Worm (Caenorhabditis elegans): ENCODE data around the gene F19F10.11.
A peak's percentile ranks its signal among the peaks of the same experiment; 100 is the strongest.

F19F10.11 gene

DNA sequence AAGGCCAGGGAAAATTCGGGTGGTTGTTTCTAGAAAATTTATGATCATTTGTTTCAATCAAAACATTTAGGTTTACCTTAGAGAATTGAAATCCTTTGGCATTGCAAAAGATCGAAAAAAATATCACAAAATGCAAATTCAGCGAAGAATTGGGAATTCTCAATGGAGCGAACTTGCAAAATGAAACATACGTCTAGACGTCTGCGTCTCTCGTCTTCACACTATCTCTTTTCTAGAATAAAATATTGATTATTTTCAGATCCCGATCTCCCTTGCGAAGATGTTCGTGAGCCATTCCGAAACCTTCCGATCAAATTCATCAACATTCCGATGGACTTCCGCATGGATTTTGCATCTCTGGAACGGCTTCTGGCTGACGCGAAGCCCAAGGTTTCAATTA is 7.1 kb downstream of the F19F10.11 start, which contains the start of gene ets-6 (continued):
- TF ChIP-seq lin-40 (tag; optimal IDR thresholded peaks at IDR 0.05) (peak; percentile 21), tbx-9 (tag; optimal IDR thresholded peaks at IDR 0.05; ENCODE audit: borderline replicate concordance) (no peak), dpff-1 (tag; optimal IDR thresholded peaks at IDR 0.05) (no peak), ztf-18 (tag; optimal IDR thresholded peaks at IDR 0.05) (peak; percentile 65), dox-1 (GFP tag; IDR thresholded peaks at IDR 0.05) (peak; percentile 56), ztf-22 (GFP tag; optimal IDR thresholded peaks at IDR 0.05) (no peak), ceh-58 (GFP tag; IDR thresholded peaks at IDR 0.05) (no peak), snpc-1.3 (tag; optimal IDR thresholded peaks at IDR 0.05; ENCODE audit: insufficient read depth) (no peak), F10E7.11 (tag; optimal IDR thresholded peaks at IDR 0.05) (no peak), B0261.1 (tag; optimal IDR thresholded peaks at IDR 0.05) (no peak), lir-1 (GFP tag; conservative IDR thresholded peaks at IDR 0.05) (no peak), lag-1 (GFP tag; IDR thresholded peaks at IDR 0.05) (no peak), nfya-2 (GFP tag; IDR thresholded peaks at IDR 0.05) (no peak), B0035.1 (tag; optimal IDR thresholded peaks at IDR 0.05) (no peak), ets-4 (GFP tag; optimal IDR thresholded peaks at IDR 0.05) (no peak), atf-7 (tag; optimal IDR thresholded peaks at IDR 0.05) (no peak), chd-7 (tag; optimal IDR thresholded peaks at IDR 0.05) (no peak), zfh-2 (GFP tag; conservative IDR thresholded peaks at IDR 0.05) (no peak), athp-1 (tag; optimal IDR thresholded peaks at IDR 0.05) (peak; percentile 14), nfyb-1 (GFP tag; IDR thresholded peaks at IDR 0.05) (no peak), akir-1 (GFP tag; optimal IDR thresholded peaks at IDR 0.05) (no peak), mes-4 (tag; optimal IDR thresholded peaks at IDR 0.05) (no peak), hlh-26 (GFP tag; conservative IDR thresholded peaks at IDR 0.05) (no peak), sdz-38 (tag; optimal IDR thresholded peaks at IDR 0.05) (no peak), B0336.3 (GFP tag; IDR thresholded peaks at IDR 0.05) (0 out of 2 replicates have a peak, but pooled peaks have one; percentile 10), somi-1 (GFP tag; optimal IDR thresholded peaks at IDR 0.05) (no peak), T07F8.4 (tag; optimal IDR thresholded peaks at IDR 0.05) (no peak), lsy-27 (tag; optimal IDR thresholded peaks at IDR 0.05; ENCODE audit: borderline replicate concordance, insufficient read depth) (no peak), Y67H2A.10 (GFP tag; conservative IDR thresholded peaks at IDR 0.05) (no peak), F52B5.7 (tag; optimal IDR thresholded peaks at IDR 0.05) (no peak), bed-1 (GFP tag; IDR thresholded peaks at IDR 0.05) (no peak), F22D6.2 (tag; optimal IDR thresholded peaks at IDR 0.05) (no peak), ztf-26 (tag; optimal IDR thresholded peaks at IDR 0.05) (no peak), hsf-1 (GFP tag; IDR thresholded peaks at IDR 0.05) (no peak), ama-1 (optimal IDR thresholded peaks at IDR 0.05) (no peak), ama-1 (GFP tag; optimal IDR thresholded peaks at IDR 0.05) (no peak), F55B11.4 (tag; optimal IDR thresholded peaks at IDR 0.05; ENCODE audit: borderline replicate concordance, insufficient read depth) (no peak), let-526 (GFP tag; IDR thresholded peaks at IDR 0.05) (no peak), cebp-2 (GFP tag; IDR thresholded peaks at IDR 0.05) (no peak), lsl-1 (GFP tag; optimal IDR thresholded peaks at IDR 0.05) (peak; percentile 33), F33H1.4 (GFP tag; IDR thresholded peaks at IDR 0.05) (no peak), pha-4 (tag; optimal IDR thresholded peaks at IDR 0.05) (no peak), tlf-1 (GFP tag; optimal IDR thresholded peaks at IDR 0.05) (no peak), nhr-90 (tag; optimal IDR thresholded peaks at IDR 0.05) (no peak), unc-130 (GFP tag; optimal IDR thresholded peaks at IDR 0.05) (no peak), ztf-25 (GFP tag; IDR thresholded peaks at IDR 0.05) (no peak), nhr-80 (tag; optimal IDR thresholded peaks at IDR 0.05) (no peak), ztf-28 (GFP tag; IDR thresholded peaks at IDR 0.05) (no peak), repo-1 (tag; optimal IDR thresholded peaks at IDR 0.05) (no peak), ceh-40 (GFP tag; IDR thresholded peaks at IDR 0.05) (no peak), pbrm-1 (GFP tag; IDR thresholded peaks at IDR 0.05) (no peak)

Measured in whole organism, young adult.